Fruit fly (Drosophila melanogaster) whole organism, embryonic: ENCODE results near the gene Prosalpha6.

ENCODE experiments used
- Abd-B ChIP-seq: fragments of 200-800 bp; sonication (Bioruptor generic); optimal IDR thresholded peaks from 2 replicates; lab custom pipeline; 2018; ENCODE audit warnings: missing biosample characterization, mild to moderate bottlenecking, missing genetic modification characterization, moderate library complexity
- Aef1 ChIP-seq: fragments of 200-800 bp; sonication (Bioruptor generic); IDR thresholded peaks from 3 replicates; pipeline ENCODE4 v1.3.6; 2022; ENCODE audit warnings: missing biosample characterization, missing genetic modification characterization
- C15 ChIP-seq: fragments of 200-800 bp; sonication (Bioruptor generic); IDR thresholded peaks from 3 replicates; pipeline ENCODE4 v1.3.6; 2022; ENCODE audit warnings: missing biosample characterization, missing genetic modification characterization
- CG10431 ChIP-seq: fragments of 200-800 bp; sonication (Bioruptor generic); optimal IDR thresholded peaks from 3 replicates; lab custom pipeline; 2018; ENCODE audit warnings: missing biosample characterization, mild to moderate bottlenecking, missing genetic modification characterization
- CG11085 ChIP-seq: fragments of 200-800 bp; sonication (Bioruptor generic); IDR thresholded peaks from 2 replicates; pipeline ENCODE4 v1.3.6; 2022; ENCODE audit warnings: missing biosample characterization, missing genetic modification characterization
- CG13123 ChIP-seq: fragments of 200-800 bp; sonication (Bioruptor generic); optimal IDR thresholded peaks from 2 replicates; lab custom pipeline; 2016; ENCODE audit warnings: missing biosample characterization, missing genetic modification characterization
- CG13296 ChIP-seq: fragments of 200-800 bp; sonication (Bioruptor generic); optimal IDR thresholded peaks from 3 replicates; lab custom pipeline; 2018; ENCODE audit warnings: missing biosample characterization, mild to moderate bottlenecking, missing genetic modification characterization
- CG13624 ChIP-seq: fragments of 200-800 bp; sonication (Bioruptor generic); optimal IDR thresholded peaks from 2 replicates; lab custom pipeline; 2016; ENCODE audit warnings: missing biosample characterization, missing genetic modification characterization
- CG14441 ChIP-seq: fragments of 200-800 bp; sonication (Bioruptor generic); IDR thresholded peaks from 2 replicates; pipeline ENCODE4 v1.3.6; 2022; ENCODE audit warnings: missing biosample characterization, missing genetic modification characterization
- CG16863 ChIP-seq: fragments of 200-800 bp; sonication (Bioruptor generic); optimal IDR thresholded peaks from 3 replicates; lab custom pipeline; 2016; ENCODE audit warnings: missing biosample characterization, missing genetic modification characterization
- CG17186 ChIP-seq: fragments of 200-800 bp; sonication (Bioruptor generic); optimal IDR thresholded peaks from 3 replicates; lab custom pipeline; 2017; ENCODE audit warnings: missing biosample characterization, missing genetic modification reagents, missing genetic modification characterization
- CG18619 ChIP-seq: fragments of 200-800 bp; sonication (Bioruptor generic); optimal IDR thresholded peaks from 3 replicates; lab custom pipeline; 2017; ENCODE audit warnings: missing biosample characterization, mild to moderate bottlenecking, missing genetic modification characterization
- CG3847 ChIP-seq: fragments of 200-800 bp; sonication (Bioruptor generic); IDR thresholded peaks from 2 replicates; pipeline ENCODE4 v1.3.6; 2022; ENCODE audit warnings: missing biosample characterization, missing genetic modification characterization
- CG4328 ChIP-seq: fragments of 200-800 bp; sonication (Bioruptor generic); optimal IDR thresholded peaks from 3 replicates; lab custom pipeline; 2017; ENCODE audit warnings: missing biosample characterization, missing genetic modification reagents, missing genetic modification characterization
- CG43689 ChIP-seq: fragments of 200-800 bp; sonication (Bioruptor generic); IDR thresholded peaks from 2 replicates; pipeline ENCODE4 v1.3.6; 2022; ENCODE audit warnings: missing biosample characterization, missing genetic modification characterization
- CG4424 ChIP-seq: fragments of 200-800 bp; sonication (Bioruptor generic); optimal IDR thresholded peaks from 3 replicates; lab custom pipeline; 2016; ENCODE audit warnings: missing biosample characterization, missing genetic modification characterization
- CG4730 ChIP-seq: fragments of 200-800 bp; sonication (Bioruptor generic); IDR thresholded peaks from 2 replicates; pipeline ENCODE4 v1.3.6; 2022; ENCODE audit warnings: missing biosample characterization, missing genetic modification characterization
- CG5245 ChIP-seq: fragments of 200-800 bp; sonication (Bioruptor generic); optimal IDR thresholded peaks from 3 replicates; lab custom pipeline; 2016; ENCODE audit warnings: missing biosample characterization, missing genetic modification characterization
- CG6272 ChIP-seq: fragments of 200-800 bp; sonication (Bioruptor generic); IDR thresholded peaks from 2 replicates; pipeline ENCODE4 v1.3.6; 2022; ENCODE audit warnings: missing biosample characterization, missing genetic modification characterization
- CG6765 ChIP-seq: fragments of 200-800 bp; sonication (Bioruptor generic); optimal IDR thresholded peaks from 3 replicates; lab custom pipeline; 2017; ENCODE audit warnings: missing biosample characterization, mild to moderate bottlenecking, missing genetic modification characterization
- CG6854 ChIP-seq: fragments of 200-800 bp; sonication (Bioruptor generic); optimal IDR thresholded peaks from 3 replicates; lab custom pipeline; 2017; ENCODE audit warnings: missing biosample characterization, mild to moderate bottlenecking, missing genetic modification characterization
- CG7357 ChIP-seq: fragments of 200-800 bp; sonication (Bioruptor generic); IDR thresholded peaks from 3 replicates; pipeline ENCODE4 v1.3.6; 2022; ENCODE audit warnings: missing biosample characterization, missing genetic modification characterization
- CG7839 ChIP-seq: fragments of 200-800 bp; sonication (Bioruptor generic); optimal IDR thresholded peaks from 3 replicates; lab custom pipeline; 2018; ENCODE audit warnings: missing biosample characterization, mild to moderate bottlenecking, missing genetic modification characterization, moderate library complexity
- CG8924 ChIP-seq: fragments of 200-800 bp; optimal IDR thresholded peaks from 3 replicates; lab custom pipeline; 2019; ENCODE audit warnings: missing biosample characterization, mild to moderate bottlenecking, missing genetic modification characterization, moderate library complexity
- CG9609 ChIP-seq: fragments of 200-800 bp; sonication (Bioruptor generic); optimal IDR thresholded peaks from 3 replicates; lab custom pipeline; 2016; ENCODE audit warnings: missing biosample characterization, missing genetic modification characterization
- CkIIα-i1 ChIP-seq: fragments of 200-800 bp; sonication (Bioruptor generic); IDR thresholded peaks from 2 replicates; pipeline ENCODE4 v1.3.6; 2022; ENCODE audit warnings: missing biosample characterization, missing genetic modification characterization
- Dek ChIP-seq: fragments of 200-800 bp; sonication (Bioruptor generic); optimal IDR thresholded peaks from 3 replicates; lab custom pipeline; 2019; ENCODE audit warnings: missing biosample characterization, mild to moderate bottlenecking, missing genetic modification characterization, moderate library complexity
- Eip74EF ChIP-seq, 2 experiments: fragments of 200-800 bp in 1 of 2; fragments of >200 bp in 1 of 2; sonication (Bioruptor generic) in 1 of 2; optimal IDR thresholded peaks; 2 replicates each; lab custom pipeline; 2017 to 2019; ENCODE audit warnings: missing biosample characterization in 2 of 2, missing genetic modification characterization in 2 of 2, mild to moderate bottlenecking in 1 of 2, moderate library complexity in 1 of 2
- Gsc ChIP-seq: fragments of 200-800 bp; sonication (Bioruptor generic); IDR thresholded peaks from 2 replicates; pipeline ENCODE4 v1.3.6; 2022; ENCODE audit warnings: missing biosample characterization, missing genetic modification characterization
- HLH54F ChIP-seq: fragments of 200-800 bp; sonication (Bioruptor generic); optimal IDR thresholded peaks from 3 replicates; lab custom pipeline; 2016; ENCODE audit warnings: missing biosample characterization, missing genetic modification characterization
- Hmr ChIP-seq: fragments of 200-800 bp; sonication (Bioruptor generic); optimal IDR thresholded peaks from 3 replicates; lab custom pipeline; 2017; ENCODE audit warnings: mild to moderate bottlenecking, missing biosample characterization, missing genetic modification reagents, missing genetic modification characterization
- Hr51 ChIP-seq, 2 experiments: fragments of 200-800 bp; sonication (Bioruptor generic); optimal IDR thresholded peaks; 2 replicates in 1 of 2; 3 replicates in 1 of 2; lab custom pipeline; 2016 to 2018; ENCODE audit warnings: missing biosample characterization in 2 of 2, missing genetic modification characterization in 2 of 2, mild to moderate bottlenecking in 1 of 2, moderate library complexity in 1 of 2
- Lim3 ChIP-seq: fragments of 200-800 bp; sonication (Bioruptor generic); IDR thresholded peaks from 2 replicates; pipeline ENCODE4 v1.3.6; 2022; ENCODE audit warnings: missing biosample characterization, missing genetic modification characterization
- Spps ChIP-seq: fragments of 200-800 bp; sonication (Bioruptor generic); optimal IDR thresholded peaks from 2 replicates; lab custom pipeline; 2018; ENCODE audit warnings: missing biosample characterization, mild to moderate bottlenecking, missing genetic modification characterization
- Sry-β ChIP-seq: fragments of 200-800 bp; sonication (Bioruptor generic); optimal IDR thresholded peaks from 2 replicates; lab custom pipeline; 2018; ENCODE audit warnings: missing biosample characterization, mild to moderate bottlenecking, missing genetic modification characterization, moderate library complexity
- ara ChIP-seq: fragments of 200-800 bp; sonication (Bioruptor generic); IDR thresholded peaks from 2 replicates; pipeline ENCODE4 v1.3.6; 2022; ENCODE audit warnings: missing biosample characterization, missing genetic modification characterization
- bcd ChIP-seq: fragments of 200-800 bp; sonication (Bioruptor generic); optimal IDR thresholded peaks from 2 replicates; lab custom pipeline; 2017; ENCODE audit warnings: missing biosample characterization, mild to moderate bottlenecking, missing genetic modification characterization
- dm ChIP-seq: fragments of 200-800 bp; sonication (Bioruptor generic); optimal IDR thresholded peaks from 3 replicates; lab custom pipeline; 2016; ENCODE audit warnings: missing biosample characterization, missing genetic modification characterization
- dmrt99B ChIP-seq: fragments of 200-800 bp; sonication (Bioruptor generic); optimal IDR thresholded peaks from 2 replicates; lab custom pipeline; 2018; ENCODE audit warnings: missing biosample characterization, mild to moderate bottlenecking, missing genetic modification characterization, moderate library complexity
- ham ChIP-seq: fragments of 200-800 bp; sonication (Bioruptor generic); IDR thresholded peaks from 2 replicates; pipeline ENCODE4 v1.3.6; 2022; ENCODE audit warnings: missing biosample characterization, missing genetic modification characterization
- hth ChIP-seq: fragments of >200 bp; optimal IDR thresholded peaks from 2 replicates; lab custom pipeline; 2017; ENCODE audit warnings: inconsistent platforms
- ind ChIP-seq: fragments of 200-800 bp; sonication (Bioruptor generic); optimal IDR thresholded peaks from 3 replicates; lab custom pipeline; 2016; ENCODE audit warnings: missing biosample characterization, missing genetic modification characterization
- knrl ChIP-seq: fragments of 200-800 bp; sonication (Bioruptor generic); IDR thresholded peaks from 3 replicates; pipeline ENCODE4 v1.3.6; 2022; ENCODE audit warnings: missing biosample characterization, missing genetic modification characterization; ENCODE audit not compliant: partially characterized antibody
- lov ChIP-seq, 2 experiments: fragments of 200-800 bp in 1 of 2; fragments of >200 bp in 1 of 2; sonication (Bioruptor generic) in 1 of 2; IDR thresholded peaks in 1 of 2; optimal IDR thresholded peaks in 1 of 2; 2 replicates in 1 of 2; 3 replicates in 1 of 2; pipeline versions ENCODE4 v1.3.6 to Lab custom; 2017 to 2022; ENCODE audit warnings: missing biosample characterization in 1 of 2, missing genetic modification characterization in 1 of 2
- oc ChIP-seq: fragments of 200-800 bp; sonication (Bioruptor generic); optimal IDR thresholded peaks from 2 replicates; lab custom pipeline; 2018; ENCODE audit warnings: missing biosample characterization, mild to moderate bottlenecking, missing genetic modification characterization, moderate library complexity
- pho ChIP-seq: fragments of 200-800 bp; sonication (Bioruptor generic); optimal IDR thresholded peaks from 2 replicates; lab custom pipeline; 2016; ENCODE audit warnings: missing biosample characterization, missing genetic modification characterization
- sna ChIP-seq: fragments of 200-800 bp; sonication (Bioruptor generic); IDR thresholded peaks from 2 replicates; pipeline ENCODE4 v1.3.6; 2022; ENCODE audit warnings: missing biosample characterization, missing genetic modification characterization; ENCODE audit not compliant: partially characterized antibody
- sqz ChIP-seq: fragments of 200-800 bp; sonication (Bioruptor generic); optimal IDR thresholded peaks from 3 replicates; lab custom pipeline; 2018; ENCODE audit warnings: missing biosample characterization, mild to moderate bottlenecking, missing genetic modification characterization
- sr ChIP-seq: fragments of 200-800 bp; sonication (Bioruptor generic); IDR thresholded peaks from 3 replicates; pipeline ENCODE4 v1.3.6; 2022; ENCODE audit warnings: missing biosample characterization, missing genetic modification characterization
- tio ChIP-seq: fragments of 200-800 bp; sonication (Bioruptor generic); optimal IDR thresholded peaks from 2 replicates; lab custom pipeline; 2017; ENCODE audit warnings: missing biosample characterization, missing genetic modification characterization, inconsistent platforms
- zfh2 ChIP-seq: fragments of 200-800 bp; sonication (Bioruptor generic); optimal IDR thresholded peaks from 2 replicates; lab custom pipeline; 2016; ENCODE audit warnings: missing biosample characterization, missing genetic modification characterization

Gene Prosalpha6

dm6 chr2L:10249655-10250202, 28.6 kb downstream of the Prosalpha6 start (continued):
- TF ChIP-seq dm (GFP tag; lab: Kevin White, UChicago), result no peak
- TF ChIP-seq Hr51 (GFP tag; optimal IDR thresholded peaks at IDR 0.05; lab: Kevin White, UChicago), result no peak
- TF ChIP-seq ind (GFP tag; lab: Kevin White, UChicago), result no peak
- no peak for TF ChIP-seq bcd
- TF ChIP-seq CG3847 (GFP tag; lab: Robert Waterston, UW), result no peak
- TF ChIP-seq oc (tag; lab: Kevin White, UChicago), result no peak
- no peak for TF ChIP-seq CG11085
- TF ChIP-seq CG4328 (GFP tag; lab: Kevin White, UChicago), result peak; percentile 68
- no peak for TF ChIP-seq CkIIα-i1 (GFP tag; lab: Robert Waterston, UW)
- no peak for TF ChIP-seq CG7357 (GFP tag; lab: Robert Waterston, UW)
- no peak for TF ChIP-seq Hmr (GFP tag; lab: Kevin White, UChicago)
- no peak for TF ChIP-seq Dek (tag; lab: Kevin White, UChicago)
- no peak for TF ChIP-seq zfh2 (GFP tag; lab: Kevin White, UChicago)
- no peak for TF ChIP-seq CG7839 (tag; lab: Kevin White, UChicago)
- TF ChIP-seq CG6765, result no peak
- no peak for TF ChIP-seq Lim3
- no peak for TF ChIP-seq CG17186 (GFP tag; lab: Kevin White, UChicago)
- no peak for TF ChIP-seq CG13123 (GFP tag; lab: Kevin White, UChicago)
- no peak for TF ChIP-seq Sry-β (GFP tag; lab: Kevin White, UChicago)
- no peak for TF ChIP-seq CG4730 (GFP tag; lab: Robert Waterston, UW)
- peak; percentile 19 for TF ChIP-seq CG10431 (GFP tag; lab: Kevin White, UChicago)
- TF ChIP-seq knrl (GFP tag; lab: Robert Waterston, UW), result no peak
- peak; percentile 2 for TF ChIP-seq Spps
- TF ChIP-seq CG4424 (GFP tag; lab: Kevin White, UChicago), result no peak
- TF ChIP-seq CG43689 (GFP tag; lab: Robert Waterston, UW), result no peak
- no peak for TF ChIP-seq Aef1 (GFP tag; lab: Robert Waterston, UW)
- no peak for TF ChIP-seq CG18619 (GFP tag; lab: Kevin White, UChicago)
- TF ChIP-seq CG14441, result no peak
- TF ChIP-seq Abd-B (GFP tag; lab: Kevin White, UChicago), result no peak
- TF ChIP-seq CG8924 (tag; lab: Kevin White, UChicago), result peak; percentile 33
- TF ChIP-seq CG6272 (GFP tag; lab: Robert Waterston, UW), result no peak
- TF ChIP-seq CG6854 (GFP tag; lab: Kevin White, UChicago), result no peak
- peak; percentile 64 for TF ChIP-seq sqz (GFP tag; lab: Kevin White, UChicago)
- TF ChIP-seq CG16863 (GFP tag; lab: Kevin White, UChicago), result no peak
- no peak for TF ChIP-seq C15
- no peak for TF ChIP-seq hth (lab: Kevin White, UChicago)
- TF ChIP-seq Gsc (GFP tag; lab: Robert Waterston, UW), result no peak
- no peak for TF ChIP-seq CG9609 (GFP tag; lab: Kevin White, UChicago)
- TF ChIP-seq sna (GFP tag; lab: Robert Waterston, UW), result no peak
- no peak for TF ChIP-seq CG5245 (GFP tag; lab: Kevin White, UChicago)
- TF ChIP-seq sr (GFP tag; lab: Robert Waterston, UW), result no peak
- TF ChIP-seq tio (GFP tag; lab: Kevin White, UChicago), result no peak
- TF ChIP-seq lov (optimal IDR thresholded peaks at IDR 0.05; lab: Kevin White, UChicago), result no peak
- TF ChIP-seq lov (GFP tag; IDR thresholded peaks at IDR 0.05; lab: Robert Waterston, UW), result no peak
- TF ChIP-seq ara, result no peak
- peak; percentile 80 for TF ChIP-seq CG13296 (GFP tag; lab: Kevin White, UChicago)
- TF ChIP-seq ham, result no peak
- no peak for TF ChIP-seq dmrt99B (tag; lab: Kevin White, UChicago)
- TF ChIP-seq Eip74EF (GFP tag; optimal IDR thresholded peaks at IDR 0.05; lab: Kevin White, UChicago), result no peak
- no peak for TF ChIP-seq HLH54F (GFP tag; lab: Kevin White, UChicago)
- no peak for TF ChIP-seq CG13624 (GFP tag; lab: Kevin White, UChicago)
- no peak for TF ChIP-seq pho (GFP tag; lab: Kevin White, UChicago)
